Worm (Caenorhabditis elegans): Measurements from ENCODE around the gene dct-5.

DNA sequence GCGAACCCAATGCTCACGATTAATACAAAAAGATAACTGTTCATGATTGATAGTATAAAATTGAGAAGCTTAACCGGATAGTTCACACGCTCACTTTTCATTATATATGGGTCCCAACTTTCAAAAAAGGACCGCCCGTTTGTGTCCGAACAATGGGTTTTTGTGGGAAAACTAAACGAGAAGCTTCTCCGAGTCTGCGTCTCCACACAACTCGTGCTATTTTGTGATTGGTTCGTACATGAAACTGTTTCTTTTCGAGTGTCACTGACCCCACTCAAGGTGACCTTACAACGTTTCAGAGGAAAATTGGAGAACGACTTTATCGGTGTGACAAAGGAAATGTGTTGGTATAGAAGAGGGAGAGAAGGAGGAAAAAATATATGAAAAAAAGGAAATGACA lies at the start of gene dct-5:
- TF ChIP-seq pha-4 (tag; optimal IDR thresholded peaks at IDR 0.05) (no peak), lin-13 (tag; optimal IDR thresholded peaks at IDR 0.05) (no peak), ceh-43 (GFP tag; optimal IDR thresholded peaks at IDR 0.05) (no peak)
